Worm (Caenorhabditis elegans): ENCODE measurements around the gene srx-45.

Gene srx-45

DNA sequence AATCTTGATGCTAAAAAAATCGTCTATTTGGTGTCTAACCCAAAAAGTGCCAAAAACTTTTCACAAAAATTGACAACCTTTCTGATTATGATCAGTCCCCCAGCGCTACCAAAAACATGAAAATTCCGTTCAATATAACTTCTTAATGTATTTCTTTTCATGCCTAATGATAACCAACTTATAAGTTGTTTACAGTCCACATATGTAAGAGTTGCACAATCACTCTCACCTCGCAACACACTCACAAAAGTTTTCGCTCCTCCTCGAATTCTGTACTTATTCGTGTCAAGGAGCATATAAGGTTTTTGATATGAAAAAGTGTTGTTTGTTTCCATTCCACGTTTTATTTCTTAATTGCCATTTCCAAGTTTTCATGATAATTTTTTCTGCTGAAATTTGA is 18.0 kb downstream of the srx-45 start:
- no peak for TF ChIP-seq T23F11.4 (GFP tag; optimal IDR thresholded peaks at IDR 0.05)
- no peak for TF ChIP-seq zip-5 (tag; optimal IDR thresholded peaks at IDR 0.05)
- TF ChIP-seq ceh-19 (GFP tag; optimal IDR thresholded peaks at IDR 0.05), result no peak
- TF ChIP-seq ets-4 (tag; optimal IDR thresholded peaks at IDR 0.05), result no peak
- TF ChIP-seq tbx-7 (tag; optimal IDR thresholded peaks at IDR 0.05), result no peak
- TF ChIP-seq fkh-10 (GFP tag; optimal IDR thresholded peaks at IDR 0.05), result no peak
- no peak for TF ChIP-seq lim-6 (tag; optimal IDR thresholded peaks at IDR 0.05)
- TF ChIP-seq ttx-3 (tag; optimal IDR thresholded peaks at IDR 0.05), result no peak
- TF ChIP-seq ceh-9 (tag; optimal IDR thresholded peaks at IDR 0.05), result no peak

DNA sequence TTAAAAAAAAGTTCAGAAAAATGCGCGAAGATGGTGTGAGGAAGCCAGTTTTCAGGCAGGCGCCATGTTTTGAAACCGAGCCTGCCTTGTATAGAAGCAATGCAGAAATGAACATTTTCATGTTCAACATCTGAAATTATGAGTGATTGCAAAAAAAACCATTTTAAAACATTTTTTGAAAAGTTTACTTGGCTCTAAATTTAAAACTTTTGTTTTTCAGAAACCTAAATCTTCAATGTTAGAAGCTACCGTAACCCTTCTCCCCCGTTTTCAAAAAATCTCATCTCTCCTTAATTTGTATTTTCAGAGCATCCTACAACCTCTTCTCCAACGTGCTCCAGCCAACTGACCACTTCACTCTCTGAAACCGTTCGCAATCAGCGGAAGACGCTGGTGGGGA is 25.0 kb downstream of the srx-45 start, which contains the start of gene fozi-1:
fozi-1 (plus strand) TSS at position 301 of the 400 bp plus-strand sequence.
- TF ChIP-seq C08G9.2 (tag; optimal IDR thresholded peaks at IDR 0.05), result no peak

DNA sequence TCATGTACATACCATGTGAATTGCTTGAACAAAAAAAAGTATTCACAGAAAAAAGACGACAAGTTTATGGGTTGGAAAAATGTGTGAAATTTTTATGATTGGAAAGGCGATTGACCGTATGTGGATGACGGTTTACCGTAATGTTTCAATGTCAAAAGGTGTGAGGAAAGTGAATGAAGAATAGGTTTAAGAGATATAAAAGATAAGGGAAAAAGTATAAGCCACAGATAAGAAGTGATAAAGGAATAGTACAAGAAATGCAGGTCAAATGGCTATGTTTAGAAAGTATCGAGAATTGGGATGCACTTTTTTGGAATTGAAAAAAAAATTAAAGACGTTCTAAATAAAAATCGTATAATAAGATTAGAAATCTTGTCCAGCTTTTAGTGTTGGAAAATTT is 28.7 kb downstream of the srx-45 start:
- TF ChIP-seq K02D7.2 (tag; optimal IDR thresholded peaks at IDR 0.05) (no peak), elt-2 (tag; optimal IDR thresholded peaks at IDR 0.05) (no peak), pat-9 (tag; optimal IDR thresholded peaks at IDR 0.05) (no peak), pax-1 (tag; optimal IDR thresholded peaks at IDR 0.05) (no peak), rnt-1 (tag; optimal IDR thresholded peaks at IDR 0.05) (no peak), ceh-24 (tag; optimal IDR thresholded peaks at IDR 0.05) (no peak), pros-1 (tag; optimal IDR thresholded peaks at IDR 0.05) (no peak), ztf-16 (tag; optimal IDR thresholded peaks at IDR 0.05) (no peak), fkh-10 (GFP tag; optimal IDR thresholded peaks at IDR 0.05) (no peak), C38D4.7 (GFP tag; optimal IDR thresholded peaks at IDR 0.05) (no peak), ceh-18 (tag; optimal IDR thresholded peaks at IDR 0.05) (no peak), ceh-6 (GFP tag; optimal IDR thresholded peaks at IDR 0.05) (no peak), nhr-11 (tag; optimal IDR thresholded peaks at IDR 0.05) (no peak), nfya-1 (tag; optimal IDR thresholded peaks at IDR 0.05) (no peak), eyg-1 (tag; optimal IDR thresholded peaks at IDR 0.05) (no peak), nhr-232 (tag; optimal IDR thresholded peaks at IDR 0.05) (no peak)

DNA sequence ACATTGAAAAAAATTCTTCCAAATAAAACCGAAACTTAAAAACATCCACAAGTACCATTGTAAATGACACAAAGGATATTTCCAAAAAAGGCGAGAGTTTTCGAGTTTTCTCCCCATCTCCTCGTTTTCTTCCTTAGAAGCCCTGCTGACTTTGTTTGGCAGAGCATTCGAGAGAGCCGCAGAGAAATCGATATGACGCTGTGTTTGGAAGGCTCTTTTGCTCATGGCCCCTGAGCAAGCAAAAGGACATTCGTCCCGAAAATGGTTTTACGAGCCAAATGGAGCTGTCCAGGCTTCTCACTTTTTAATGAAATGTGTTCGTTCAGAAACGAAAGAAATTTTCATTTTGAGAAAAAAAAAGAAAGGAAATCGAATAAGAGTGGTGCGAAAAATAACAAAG is 34.4 kb downstream of the srx-45 start:
- TF ChIP-seq ceh-48 (tag; optimal IDR thresholded peaks at IDR 0.05) (peak; percentile 87), ceh-31 (tag; optimal IDR thresholded peaks at IDR 0.05) (no peak)

DNA sequence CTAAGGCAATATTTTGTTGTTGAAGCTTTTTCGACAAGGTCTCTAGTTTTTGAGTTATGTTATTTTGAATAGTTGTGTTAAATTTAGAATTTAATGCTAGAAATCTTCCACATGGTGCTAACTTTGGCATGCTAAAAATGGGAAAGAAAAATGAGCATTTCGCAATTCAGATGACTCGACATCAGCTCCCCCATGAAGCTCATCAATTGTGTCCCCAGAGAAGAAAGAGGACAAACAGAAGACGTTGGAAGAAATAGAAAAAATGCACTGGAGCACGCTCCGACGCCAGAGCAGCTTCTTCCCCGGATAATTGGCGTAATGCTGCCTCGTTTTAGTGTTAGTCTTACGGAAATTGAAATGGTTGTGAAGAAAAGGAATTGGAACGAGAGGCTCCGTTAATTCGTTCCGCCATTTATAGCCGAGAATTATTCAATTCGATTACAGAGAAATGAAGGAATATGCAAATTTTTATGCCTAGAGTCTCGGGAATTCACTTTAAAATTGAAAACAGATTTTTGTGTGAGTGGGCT is 35.0 kb downstream of the srx-45 start:
- TF ChIP-seq T23F11.4 (GFP tag; optimal IDR thresholded peaks at IDR 0.05) (no peak), hlh-6 (tag; optimal IDR thresholded peaks at IDR 0.05) (no peak), unc-3 (GFP tag; conservative IDR thresholded peaks at IDR 0.05) (no peak), unc-3 (tag; optimal IDR thresholded peaks at IDR 0.05) (no peak), ceh-18 (tag; optimal IDR thresholded peaks at IDR 0.05) (no peak), unc-42 (tag; optimal IDR thresholded peaks at IDR 0.05) (peak; percentile 66)

ce11 chrIII:9270183-9270582 is 36.3 kb downstream of the srx-45 start:
- no peak for TF ChIP-seq hlh-8 (tag; optimal IDR thresholded peaks at IDR 0.05)
- TF ChIP-seq ceh-9 (tag; optimal IDR thresholded peaks at IDR 0.05), result no peak
- TF ChIP-seq K09A11.1 (tag; optimal IDR thresholded peaks at IDR 0.05; ENCODE audit: insufficient read depth), result no peak
